Fruit fly (Drosophila melanogaster) whole organism, embryonic: ENCODE data around the gene CG15773.
A peak's percentile ranks its signal among the peaks of the same experiment; 100 is the strongest.

ENCODE experiments used
- Asciz ChIP-seq: fragments of 200-800 bp; sonication (Bioruptor generic); optimal IDR thresholded peaks from 2 replicates; lab custom pipeline; 2017; ENCODE audit warnings: missing biosample characterization, mild to moderate bottlenecking, missing genetic modification characterization, missing genetic modification reagents
- BtbVII ChIP-seq: fragments of 200-800 bp; sonication (Bioruptor generic); optimal IDR thresholded peaks from 3 replicates; lab custom pipeline; 2017; ENCODE audit warnings: missing biosample characterization, mild to moderate bottlenecking, missing genetic modification characterization
- Bteb2 ChIP-seq: fragments of 200-800 bp; sonication (Bioruptor generic); optimal IDR thresholded peaks from 2 replicates; lab custom pipeline; 2016; ENCODE audit warnings: missing biosample characterization, missing genetic modification characterization
- CG12236 ChIP-seq: fragments of 200-800 bp; sonication (Bioruptor generic); optimal IDR thresholded peaks from 2 replicates; lab custom pipeline; 2016; ENCODE audit warnings: missing biosample characterization, missing genetic modification characterization
- CG12299 ChIP-seq: fragments of 200-800 bp; sonication (Bioruptor generic); optimal IDR thresholded peaks from 2 replicates; lab custom pipeline; 2018; ENCODE audit warnings: missing biosample characterization, mild to moderate bottlenecking, missing genetic modification characterization
- CG13296 ChIP-seq: fragments of 200-800 bp; sonication (Bioruptor generic); optimal IDR thresholded peaks from 3 replicates; lab custom pipeline; 2018; ENCODE audit warnings: missing biosample characterization, mild to moderate bottlenecking, missing genetic modification characterization
- CG17361 ChIP-seq: fragments of 200-800 bp; sonication (Bioruptor generic); IDR thresholded peaks from 3 replicates; pipeline ENCODE4 v1.3.6; 2022; ENCODE audit warnings: missing biosample characterization, missing genetic modification characterization
- CG17568 ChIP-seq: fragments of 200-800 bp; sonication (Bioruptor generic); optimal IDR thresholded peaks from 2 replicates; lab custom pipeline; 2018; ENCODE audit warnings: missing biosample characterization, mild to moderate bottlenecking, missing genetic modification characterization, moderate library complexity
- CG18619 ChIP-seq: fragments of 200-800 bp; sonication (Bioruptor generic); optimal IDR thresholded peaks from 3 replicates; lab custom pipeline; 2017; ENCODE audit warnings: missing biosample characterization, mild to moderate bottlenecking, missing genetic modification characterization
- CG2116 ChIP-seq: fragments of 200-800 bp; sonication (Bioruptor generic); optimal IDR thresholded peaks from 3 replicates; lab custom pipeline; 2018; ENCODE audit warnings: missing biosample characterization, mild to moderate bottlenecking, missing genetic modification characterization
- CG2889 ChIP-seq: fragments of 200-800 bp; sonication (Bioruptor generic); IDR thresholded peaks from 3 replicates; pipeline ENCODE4 v1.3.6; 2022; ENCODE audit warnings: missing biosample characterization, missing genetic modification characterization
- CG31224 ChIP-seq: fragments of 200-800 bp; sonication (Bioruptor generic); IDR thresholded peaks from 2 replicates; pipeline ENCODE4 v1.3.6; 2022; ENCODE audit warnings: missing biosample characterization, missing genetic modification characterization
- CG4282 ChIP-seq: fragments of 200-800 bp; sonication (Bioruptor generic); optimal IDR thresholded peaks from 2 replicates; lab custom pipeline; 2016; ENCODE audit warnings: missing biosample characterization, missing genetic modification characterization
- CG4404 ChIP-seq: fragments of 200-800 bp; sonication (Bioruptor generic); IDR thresholded peaks from 2 replicates; pipeline ENCODE4 v1.3.6; 2022; ENCODE audit warnings: missing biosample characterization, missing genetic modification characterization
- CG6254 ChIP-seq: fragments of 200-800 bp; sonication (Bioruptor generic); optimal IDR thresholded peaks from 3 replicates; lab custom pipeline; 2017; ENCODE audit warnings: mild to moderate bottlenecking, missing biosample characterization, missing genetic modification reagents, missing genetic modification characterization
- CG6765 ChIP-seq: fragments of 200-800 bp; sonication (Bioruptor generic); optimal IDR thresholded peaks from 3 replicates; lab custom pipeline; 2017; ENCODE audit warnings: missing biosample characterization, mild to moderate bottlenecking, missing genetic modification characterization
- CG7357 ChIP-seq: fragments of 200-800 bp; sonication (Bioruptor generic); IDR thresholded peaks from 3 replicates; pipeline ENCODE4 v1.3.6; 2022; ENCODE audit warnings: missing biosample characterization, missing genetic modification characterization
- CG7745 ChIP-seq: fragments of 200-800 bp; sonication (Bioruptor generic); optimal IDR thresholded peaks from 2 replicates; lab custom pipeline; 2018; ENCODE audit warnings: missing biosample characterization, mild to moderate bottlenecking, missing genetic modification characterization, moderate library complexity
- CG8281 ChIP-seq: fragments of 200-800 bp; sonication (Bioruptor generic); optimal IDR thresholded peaks from 2 replicates; lab custom pipeline; 2018; ENCODE audit warnings: missing biosample characterization, mild to moderate bottlenecking, missing genetic modification characterization, moderate library complexity
- CG8478 ChIP-seq: fragments of >200 bp; optimal IDR thresholded peaks from 2 replicates; lab custom pipeline; 2018
- D19A ChIP-seq: fragments of 200-800 bp; optimal IDR thresholded peaks from 3 replicates; lab custom pipeline; 2019; ENCODE audit warnings: missing biosample characterization, mild to moderate bottlenecking, missing genetic modification characterization, moderate library complexity
- Dip3 ChIP-seq: fragments of 200-800 bp; sonication (Bioruptor generic); optimal IDR thresholded peaks from 3 replicates; lab custom pipeline; 2016; ENCODE audit warnings: missing biosample characterization, missing genetic modification characterization
- Fer1 ChIP-seq: fragments of 200-800 bp; sonication (Bioruptor generic); optimal IDR thresholded peaks from 2 replicates; lab custom pipeline; 2017; ENCODE audit warnings: missing biosample characterization, mild to moderate bottlenecking, missing genetic modification characterization
- Hsf ChIP-seq: fragments of 200-800 bp; sonication (Bioruptor generic); optimal IDR thresholded peaks from 3 replicates; lab custom pipeline; 2016; ENCODE audit warnings: missing biosample characterization, missing genetic modification characterization
- Lim3 ChIP-seq: fragments of 200-800 bp; sonication (Bioruptor generic); IDR thresholded peaks from 2 replicates; pipeline ENCODE4 v1.3.6; 2022; ENCODE audit warnings: missing biosample characterization, missing genetic modification characterization
- MESR4 ChIP-seq: fragments of 200-800 bp; sonication (Bioruptor generic); optimal IDR thresholded peaks from 2 replicates; lab custom pipeline; 2018; ENCODE audit warnings: missing biosample characterization, mild to moderate bottlenecking, missing genetic modification characterization, moderate library complexity
- Mad ChIP-seq: fragments of 200-800 bp; sonication (Bioruptor generic); optimal IDR thresholded peaks from 2 replicates; lab custom pipeline; 2016; ENCODE audit warnings: missing biosample characterization, missing genetic modification characterization
- Max ChIP-seq: fragments of 200-800 bp; sonication (Bioruptor generic); optimal IDR thresholded peaks from 2 replicates; lab custom pipeline; 2016; ENCODE audit warnings: missing biosample characterization, mild to moderate bottlenecking, missing genetic modification characterization
- NC2β ChIP-seq: fragments of 200-800 bp; sonication (Bioruptor generic); optimal IDR thresholded peaks from 2 replicates; lab custom pipeline; 2016; ENCODE audit warnings: missing biosample characterization, missing genetic modification characterization
- NFAT ChIP-seq: fragments of 200-800 bp; sonication (Bioruptor generic); IDR thresholded peaks from 2 replicates; pipeline ENCODE4 v1.3.6; 2022; ENCODE audit warnings: missing biosample characterization, missing genetic modification characterization
- ash1 ChIP-seq: fragments of 200-800 bp; sonication (Bioruptor generic); optimal IDR thresholded peaks from 2 replicates; lab custom pipeline; 2018; ENCODE audit warnings: missing biosample characterization, mild to moderate bottlenecking, missing genetic modification characterization
- bowl ChIP-seq: fragments of 200-800 bp; sonication (Bioruptor generic); IDR thresholded peaks from 2 replicates; pipeline ENCODE4 v1.3.6; 2022; ENCODE audit warnings: missing biosample characterization, missing genetic modification characterization
- br ChIP-seq: fragments of >200 bp; optimal IDR thresholded peaks from 2 replicates; lab custom pipeline; 2017
- croc ChIP-seq: fragments of 200-800 bp; sonication (Bioruptor generic); conservative IDR thresholded peaks from 3 replicates; pipeline ENCODE4 v1.3.6; 2022; ENCODE audit warnings: missing biosample characterization, missing genetic modification characterization
- dmrt99B ChIP-seq: fragments of 200-800 bp; sonication (Bioruptor generic); optimal IDR thresholded peaks from 2 replicates; lab custom pipeline; 2018; ENCODE audit warnings: missing biosample characterization, mild to moderate bottlenecking, missing genetic modification characterization, moderate library complexity
- emc ChIP-seq: fragments of 200-800 bp; sonication (Bioruptor generic); optimal IDR thresholded peaks from 2 replicates; lab custom pipeline; 2016; ENCODE audit warnings: missing biosample characterization, missing genetic modification characterization
- fu2 ChIP-seq: fragments of 200-800 bp; sonication (Bioruptor generic); optimal IDR thresholded peaks from 2 replicates; lab custom pipeline; 2016; ENCODE audit warnings: missing biosample characterization, missing genetic modification characterization
- gcm2 ChIP-seq: fragments of 200-800 bp; sonication (Bioruptor generic); optimal IDR thresholded peaks from 2 replicates; lab custom pipeline; 2016; ENCODE audit warnings: missing biosample characterization, missing genetic modification characterization
- gem ChIP-seq: fragments of 200-800 bp; sonication (Bioruptor generic); optimal IDR thresholded peaks from 2 replicates; lab custom pipeline; 2019; ENCODE audit warnings: missing biosample characterization, mild to moderate bottlenecking, missing genetic modification characterization, moderate library complexity
- gsb-n ChIP-seq: fragments of 200-800 bp; sonication (Bioruptor generic); optimal IDR thresholded peaks from 3 replicates; lab custom pipeline; 2018; ENCODE audit warnings: missing biosample characterization, mild to moderate bottlenecking, missing genetic modification characterization
- ind ChIP-seq: fragments of 200-800 bp; sonication (Bioruptor generic); optimal IDR thresholded peaks from 3 replicates; lab custom pipeline; 2016; ENCODE audit warnings: missing biosample characterization, missing genetic modification characterization
- odd ChIP-seq: fragments of 200-800 bp; sonication (Bioruptor generic); optimal IDR thresholded peaks from 2 replicates; lab custom pipeline; 2017; ENCODE audit warnings: missing biosample characterization, mild to moderate bottlenecking, missing genetic modification characterization
- pho ChIP-seq: fragments of 200-800 bp; sonication (Bioruptor generic); optimal IDR thresholded peaks from 2 replicates; lab custom pipeline; 2016; ENCODE audit warnings: missing biosample characterization, missing genetic modification characterization
- pros ChIP-seq: fragments of 200-800 bp; sonication (Bioruptor generic); optimal IDR thresholded peaks from 3 replicates; lab custom pipeline; 2019; ENCODE audit warnings: missing biosample characterization, mild to moderate bottlenecking, missing genetic modification characterization, moderate library complexity
- pum ChIP-seq: fragments of 200-800 bp; sonication (Bioruptor generic); optimal IDR thresholded peaks from 2 replicates; lab custom pipeline; 2016; ENCODE audit warnings: missing biosample characterization, missing genetic modification characterization
- repo ChIP-seq: fragments of 200-800 bp; sonication (Bioruptor generic); optimal IDR thresholded peaks from 2 replicates; lab custom pipeline; 2016; ENCODE audit warnings: missing biosample characterization, missing genetic modification characterization
- schlank ChIP-seq: fragments of 200-800 bp; sonication (Bioruptor generic); optimal IDR thresholded peaks from 2 replicates; lab custom pipeline; 2018; ENCODE audit warnings: missing biosample characterization, mild to moderate bottlenecking, missing genetic modification characterization
- slou ChIP-seq: fragments of 200-800 bp; sonication (Bioruptor generic); optimal IDR thresholded peaks from 3 replicates; lab custom pipeline; 2016; ENCODE audit warnings: missing biosample characterization, missing genetic modification characterization
- toy ChIP-seq: fragments of 200-800 bp; sonication (Bioruptor generic); IDR thresholded peaks from 2 replicates; pipeline ENCODE4 v1.3.6; 2022; ENCODE audit warnings: missing biosample characterization, missing genetic modification characterization
- unpg ChIP-seq: fragments of 200-800 bp; sonication (Bioruptor generic); optimal IDR thresholded peaks from 3 replicates; lab custom pipeline; 2018; ENCODE audit warnings: missing biosample characterization, mild to moderate bottlenecking, missing genetic modification characterization, moderate library complexity
- vnd ChIP-seq: fragments of 200-800 bp; sonication (Bioruptor generic); IDR thresholded peaks from 3 replicates; pipeline ENCODE4 v1.3.6; 2022; ENCODE audit warnings: missing biosample characterization, missing genetic modification characterization; ENCODE audit not compliant: partially characterized antibody

Gene CG15773

dm6 chrX:5696436-5697022 lies 36.0 kb upstream of the CG15773 start (continued):
- TF ChIP-seq CG4282 (peak; percentile 96), CG31224 (peak; percentile 85), Fer1 (GFP tag; lab: Kevin White, UChicago) (peak; percentile 95), gem (tag; lab: Kevin White, UChicago) (peak; percentile 95), CG12299 (peak; percentile 79), CG6254 (peak; percentile 89), unpg (GFP tag; lab: Kevin White, UChicago) (peak; percentile 95), pho (GFP tag; lab: Kevin White, UChicago) (peak; percentile 94), emc (GFP tag; lab: Kevin White, UChicago) (peak; percentile 95), schlank (tag; lab: Kevin White, UChicago) (peak; percentile 82), CG17361 (GFP tag; lab: Robert Waterston, UW) (peak; percentile 96), NC2β (GFP tag; lab: Kevin White, UChicago) (peak; percentile 96), CG6765 (GFP tag; lab: Kevin White, UChicago) (peak; percentile 69), croc (GFP tag; lab: Robert Waterston, UW) (peak; percentile 95), Dip3 (GFP tag; lab: Kevin White, UChicago) (peak; percentile 93), D19A (tag; lab: Kevin White, UChicago) (peak; percentile 69), ind (GFP tag; lab: Kevin White, UChicago) (peak; percentile 98), bowl (peak; percentile 89), CG17568 (GFP tag; lab: Kevin White, UChicago) (peak; percentile 89), CG8281 (tag; lab: Kevin White, UChicago) (peak; percentile 84), toy (GFP tag; lab: Robert Waterston, UW) (peak; percentile 58; the same call in 1 of the 2 replicates), fu2 (GFP tag; lab: Kevin White, UChicago) (peak; percentile 94), vnd (GFP tag; lab: Robert Waterston, UW) (no peak), NFAT (GFP tag; lab: Robert Waterston, UW) (peak; percentile 91), CG2889 (peak; percentile 90), gcm2 (GFP tag; lab: Kevin White, UChicago) (peak; percentile 98), gsb-n (peak; percentile 90), MESR4 (GFP tag; lab: Kevin White, UChicago) (peak; percentile 47), CG2116 (GFP tag; lab: Kevin White, UChicago) (peak; percentile 79), Bteb2 (GFP tag; lab: Kevin White, UChicago) (peak; percentile 95), pum (peak; percentile 97), repo (GFP tag; lab: Kevin White, UChicago) (peak; percentile 97), BtbVII (GFP tag; lab: Kevin White, UChicago) (peak; percentile 91), Max (peak; percentile 91), pros (GFP tag; lab: Kevin White, UChicago) (peak; percentile 62), CG8478 (lab: Kevin White, UChicago) (no peak), CG18619 (GFP tag; lab: Kevin White, UChicago) (peak; percentile 94), slou (peak; percentile 86), ash1 (peak; percentile 66), Mad (GFP tag; lab: Kevin White, UChicago) (peak; percentile 96), Asciz (GFP tag; lab: Kevin White, UChicago) (peak; percentile 89), dmrt99B (tag; lab: Kevin White, UChicago) (peak; percentile 96), CG4404 (GFP tag; lab: Robert Waterston, UW) (peak; percentile 93), CG12236 (GFP tag; lab: Kevin White, UChicago) (peak; percentile 97), odd (GFP tag; lab: Kevin White, UChicago) (peak; percentile 93), CG7745 (tag; lab: Kevin White, UChicago) (peak; percentile 6), Hsf (GFP tag; lab: Kevin White, UChicago) (peak; percentile 98), CG7357 (GFP tag; lab: Robert Waterston, UW) (peak; percentile 88), br (lab: Kevin White, UChicago) (no peak), CG13296 (peak; percentile 94), Lim3 (peak; percentile 92)
